Fruit fly (Drosophila melanogaster) whole organism, embryonic: Measurements from ENCODE around the gene Ssl2.

ENCODE experiments used
- Antp ChIP-seq: fragments of 200-800 bp; sonication (Bioruptor generic); optimal IDR thresholded peaks from 3 replicates; lab custom pipeline; 2016; ENCODE audit warnings: missing biosample characterization, missing genetic modification characterization
- Atf6 ChIP-seq: fragments of 200-800 bp; sonication (Bioruptor generic); IDR thresholded peaks from 2 replicates; pipeline ENCODE4 v1.3.6; 2022; ENCODE audit warnings: missing biosample characterization, missing genetic modification characterization
- B-H1 ChIP-seq: fragments of 200-800 bp; sonication (Bioruptor generic); IDR thresholded peaks from 3 replicates; pipeline ENCODE4 v1.3.6; 2022; ENCODE audit warnings: missing biosample characterization, missing genetic modification characterization
- Bgb ChIP-seq: fragments of 200-800 bp; sonication (Bioruptor generic); IDR thresholded peaks from 2 replicates; pipeline ENCODE4 v1.3.6; 2022; ENCODE audit warnings: missing biosample characterization, missing genetic modification characterization; ENCODE audit not compliant: partially characterized antibody
- CG1024 ChIP-seq: fragments of 200-800 bp; sonication (Bioruptor generic); IDR thresholded peaks from 2 replicates; pipeline ENCODE4 v1.3.6; 2022; ENCODE audit warnings: missing biosample characterization, missing genetic modification characterization
- CG10274 ChIP-seq: fragments of 200-800 bp; sonication (Bioruptor generic); optimal IDR thresholded peaks from 3 replicates; lab custom pipeline; 2017; ENCODE audit warnings: missing biosample characterization, mild to moderate bottlenecking, missing genetic modification characterization
- CG11247 ChIP-seq: fragments of 200-800 bp; sonication (Bioruptor generic); IDR thresholded peaks from 2 replicates; pipeline ENCODE4 v1.3.6; 2022; ENCODE audit warnings: missing biosample characterization, missing genetic modification characterization
- CG12155 ChIP-seq: fragments of 200-800 bp; sonication (Bioruptor generic); optimal IDR thresholded peaks from 3 replicates; lab custom pipeline; 2016; ENCODE audit warnings: missing biosample characterization, missing genetic modification characterization
- CG13775 ChIP-seq: fragments of 200-800 bp; sonication (Bioruptor generic); optimal IDR thresholded peaks from 3 replicates; lab custom pipeline; 2017; ENCODE audit warnings: missing biosample characterization, mild to moderate bottlenecking, missing genetic modification characterization
- CG14014 ChIP-seq: fragments of 200-800 bp; sonication (Bioruptor generic); IDR thresholded peaks from 2 replicates; pipeline ENCODE4 v1.3.6; 2022; ENCODE audit warnings: missing biosample characterization, missing genetic modification characterization
- CG14441 ChIP-seq: fragments of 200-800 bp; sonication (Bioruptor generic); IDR thresholded peaks from 2 replicates; pipeline ENCODE4 v1.3.6; 2022; ENCODE audit warnings: missing biosample characterization, missing genetic modification characterization
- CG15269 ChIP-seq: fragments of 200-800 bp; sonication (Bioruptor generic); optimal IDR thresholded peaks from 2 replicates; lab custom pipeline; 2018; ENCODE audit warnings: missing biosample characterization, mild to moderate bottlenecking, missing genetic modification characterization, moderate library complexity
- CG16863 ChIP-seq: fragments of 200-800 bp; sonication (Bioruptor generic); optimal IDR thresholded peaks from 3 replicates; lab custom pipeline; 2016; ENCODE audit warnings: missing biosample characterization, missing genetic modification characterization
- CG17328 ChIP-seq: fragments of 200-800 bp; sonication (Bioruptor generic); IDR thresholded peaks from 2 replicates; pipeline ENCODE4 v1.3.6; 2022; ENCODE audit warnings: missing biosample characterization, missing genetic modification characterization
- CG17361 ChIP-seq: fragments of 200-800 bp; sonication (Bioruptor generic); IDR thresholded peaks from 3 replicates; pipeline ENCODE4 v1.3.6; 2022; ENCODE audit warnings: missing biosample characterization, missing genetic modification characterization
- CG17385 ChIP-seq: fragments of 200-800 bp; sonication (Bioruptor generic); optimal IDR thresholded peaks from 3 replicates; lab custom pipeline; 2018; ENCODE audit warnings: missing biosample characterization, mild to moderate bottlenecking, missing genetic modification characterization
- CG32532 ChIP-seq: fragments of 200-800 bp; sonication (Bioruptor generic); IDR thresholded peaks from 2 replicates; pipeline ENCODE4 v1.3.6; 2022; ENCODE audit warnings: missing biosample characterization, missing genetic modification characterization
- CG4328 ChIP-seq: fragments of 200-800 bp; sonication (Bioruptor generic); optimal IDR thresholded peaks from 3 replicates; lab custom pipeline; 2017; ENCODE audit warnings: missing biosample characterization, missing genetic modification reagents, missing genetic modification characterization
- CG4707 ChIP-seq: fragments of 200-800 bp; sonication (Bioruptor generic); optimal IDR thresholded peaks from 2 replicates; lab custom pipeline; 2018; ENCODE audit warnings: missing biosample characterization, mild to moderate bottlenecking, missing genetic modification characterization, moderate library complexity
- CG5245 ChIP-seq: fragments of 200-800 bp; sonication (Bioruptor generic); optimal IDR thresholded peaks from 3 replicates; lab custom pipeline; 2016; ENCODE audit warnings: missing biosample characterization, missing genetic modification characterization
- CG6689 ChIP-seq: fragments of 200-800 bp; sonication (Bioruptor generic); IDR thresholded peaks from 2 replicates; pipeline ENCODE4 v1.3.6; 2022; ENCODE audit warnings: missing biosample characterization, missing genetic modification characterization
- CoRest ChIP-seq: fragments of 200-800 bp; sonication (Bioruptor generic); optimal IDR thresholded peaks from 3 replicates; lab custom pipeline; 2018; ENCODE audit warnings: missing biosample characterization, mild to moderate bottlenecking, missing genetic modification characterization, moderate library complexity
- Dp ChIP-seq: fragments of 200-800 bp; sonication (Bioruptor generic); optimal IDR thresholded peaks from 2 replicates; lab custom pipeline; 2018; ENCODE audit warnings: missing biosample characterization, mild to moderate bottlenecking, missing genetic modification characterization, moderate library complexity
- HHEX ChIP-seq: fragments of 200-800 bp; sonication (Bioruptor generic); optimal IDR thresholded peaks from 3 replicates; lab custom pipeline; 2017; ENCODE audit warnings: missing biosample characterization, mild to moderate bottlenecking, missing genetic modification characterization, missing genetic modification reagents
- Hmx ChIP-seq: fragments of 200-800 bp; sonication (Bioruptor generic); optimal IDR thresholded peaks from 2 replicates; lab custom pipeline; 2016; ENCODE audit warnings: missing biosample characterization, missing genetic modification characterization
- Jarid2 ChIP-seq: fragments of 200-800 bp; sonication (Bioruptor generic); optimal IDR thresholded peaks from 3 replicates; lab custom pipeline; 2017; ENCODE audit warnings: mild to moderate bottlenecking, missing biosample characterization, missing genetic modification reagents, missing genetic modification characterization
- MTF-1 ChIP-seq: fragments of 200-800 bp; sonication (Bioruptor generic); optimal IDR thresholded peaks from 2 replicates; lab custom pipeline; 2018; ENCODE audit warnings: missing biosample characterization, mild to moderate bottlenecking, missing genetic modification characterization, borderline replicate concordance
- NK7.1 ChIP-seq: fragments of 200-800 bp; sonication (Bioruptor generic); optimal IDR thresholded peaks from 3 replicates; lab custom pipeline; 2016; ENCODE audit warnings: missing biosample characterization, missing genetic modification characterization
- Pdp1 ChIP-seq, 2 experiments: fragments of 200-800 bp; sonication (Bioruptor generic); optimal IDR thresholded peaks; 3 replicates each; lab custom pipeline; 2016; ENCODE audit warnings: missing biosample characterization in 2 of 2, missing genetic modification characterization in 2 of 2, mild to moderate bottlenecking in 1 of 2, moderate library complexity in 1 of 2
- Rfx ChIP-seq: fragments of 200-800 bp; sonication (Bioruptor generic); IDR thresholded peaks from 2 replicates; pipeline ENCODE4 v1.3.6; 2022; ENCODE audit warnings: missing biosample characterization, missing genetic modification characterization
- ac ChIP-seq: fragments of 200-800 bp; sonication (Bioruptor generic); optimal IDR thresholded peaks from 3 replicates; lab custom pipeline; 2017; ENCODE audit warnings: missing biosample characterization, mild to moderate bottlenecking, missing genetic modification characterization
- bcd ChIP-seq: fragments of 200-800 bp; sonication (Bioruptor generic); optimal IDR thresholded peaks from 2 replicates; lab custom pipeline; 2017; ENCODE audit warnings: missing biosample characterization, mild to moderate bottlenecking, missing genetic modification characterization
- bigmax ChIP-seq: fragments of 200-800 bp; sonication (Bioruptor generic); optimal IDR thresholded peaks from 2 replicates; lab custom pipeline; 2018; ENCODE audit warnings: missing biosample characterization, mild to moderate bottlenecking, missing genetic modification characterization
- bsh ChIP-seq, 2 experiments: fragments of 200-800 bp; sonication (Bioruptor generic); optimal IDR thresholded peaks; 2 replicates each; lab custom pipeline; 2017 to 2018; ENCODE audit warnings: mild to moderate bottlenecking in 2 of 2, missing biosample characterization in 2 of 2, missing genetic modification characterization in 2 of 2, moderate library complexity in 1 of 2
- caup ChIP-seq: fragments of 200-800 bp; sonication (Bioruptor generic); optimal IDR thresholded peaks from 3 replicates; lab custom pipeline; 2017; ENCODE audit warnings: missing biosample characterization, mild to moderate bottlenecking, missing genetic modification characterization, moderate library complexity; ENCODE audit not compliant: severe bottlenecking
- chif ChIP-seq, 2 experiments: fragments of 200-800 bp; sonication (Bioruptor generic); optimal IDR thresholded peaks; 3 replicates each; lab custom pipeline; 2016; ENCODE audit warnings: missing biosample characterization in 2 of 2, missing genetic modification characterization in 2 of 2
- corto ChIP-seq: fragments of 200-800 bp; sonication (Bioruptor generic); optimal IDR thresholded peaks from 2 replicates; lab custom pipeline; 2016; ENCODE audit warnings: missing biosample characterization, mild to moderate bottlenecking, missing genetic modification characterization, moderate library complexity
- dysf ChIP-seq: fragments of 200-800 bp; sonication (Bioruptor generic); IDR thresholded peaks from 3 replicates; pipeline ENCODE4 v1.3.6; 2022; ENCODE audit warnings: missing biosample characterization, missing genetic modification characterization
- ems ChIP-seq: fragments of 200-800 bp; sonication (Bioruptor generic); optimal IDR thresholded peaks from 3 replicates; lab custom pipeline; 2016; ENCODE audit warnings: missing biosample characterization, missing genetic modification characterization
- eve ChIP-seq, 2 experiments: fragments of >200 bp; optimal IDR thresholded peaks; 2 replicates each; lab custom pipeline; 2017; ENCODE audit warnings: missing biosample characterization in 2 of 2, missing genetic modification characterization in 2 of 2
- exex ChIP-seq: fragments of 200-800 bp; sonication (Bioruptor generic); optimal IDR thresholded peaks from 4 replicates; lab custom pipeline; 2018; ENCODE audit warnings: missing biosample characterization, mild to moderate bottlenecking, missing genetic modification characterization, moderate library complexity
- fd102C ChIP-seq: fragments of 200-800 bp; sonication (Bioruptor generic); optimal IDR thresholded peaks from 2 replicates; lab custom pipeline; 2018; ENCODE audit warnings: missing biosample characterization, mild to moderate bottlenecking, missing genetic modification characterization, moderate library complexity
- jumu ChIP-seq: fragments of 200-800 bp; sonication (Bioruptor generic); optimal IDR thresholded peaks from 3 replicates; lab custom pipeline; 2016; ENCODE audit warnings: missing biosample characterization, missing genetic modification characterization
- oc ChIP-seq: fragments of 200-800 bp; sonication (Bioruptor generic); optimal IDR thresholded peaks from 2 replicates; lab custom pipeline; 2018; ENCODE audit warnings: missing biosample characterization, mild to moderate bottlenecking, missing genetic modification characterization, moderate library complexity
- odd ChIP-seq: fragments of 200-800 bp; sonication (Bioruptor generic); optimal IDR thresholded peaks from 2 replicates; lab custom pipeline; 2017; ENCODE audit warnings: missing biosample characterization, mild to moderate bottlenecking, missing genetic modification characterization
- sug ChIP-seq: fragments of 200-800 bp; optimal IDR thresholded peaks from 2 replicates; lab custom pipeline; 2019; ENCODE audit warnings: missing biosample characterization, mild to moderate bottlenecking, missing genetic modification characterization, moderate library complexity
- tap ChIP-seq: fragments of 200-800 bp; optimal IDR thresholded peaks from 3 replicates; lab custom pipeline; 2019; ENCODE audit warnings: missing biosample characterization, mild to moderate bottlenecking, missing genetic modification characterization, moderate library complexity
- tin ChIP-seq: fragments of 200-800 bp; sonication (Bioruptor generic); optimal IDR thresholded peaks from 3 replicates; lab custom pipeline; 2016; ENCODE audit warnings: missing biosample characterization, missing genetic modification characterization
- zfh2 ChIP-seq: fragments of 200-800 bp; sonication (Bioruptor generic); optimal IDR thresholded peaks from 2 replicates; lab custom pipeline; 2016; ENCODE audit warnings: missing biosample characterization, missing genetic modification characterization

Gene Ssl2

dm6 chr3R:29063207-29063920, 30.9 kb upstream of the Ssl2 start (continued):
- TF ChIP-seq eve (GFP tag; optimal IDR thresholded peaks at IDR 0.05; lab: Kevin White, UChicago) = no peak
- peak; percentile 56 for TF ChIP-seq caup
- peak; percentile 70 for TF ChIP-seq CG4328 (GFP tag; lab: Kevin White, UChicago)
- peak; percentile 83 for TF ChIP-seq CG13775 (GFP tag; lab: Kevin White, UChicago)
- no peak for TF ChIP-seq corto (GFP tag; lab: Kevin White, UChicago)
- peak; percentile 21 for TF ChIP-seq CG10274 (GFP tag; lab: Kevin White, UChicago)
- no peak for TF ChIP-seq B-H1 (GFP tag; lab: Robert Waterston, UW)
- TF ChIP-seq MTF-1 (GFP tag; lab: Kevin White, UChicago) = no peak
- TF ChIP-seq Hmx (GFP tag; lab: Kevin White, UChicago) = no peak
- no peak for TF ChIP-seq bigmax (GFP tag; lab: Kevin White, UChicago)
- no peak for TF ChIP-seq CG17361 (GFP tag; lab: Robert Waterston, UW)
- TF ChIP-seq jumu (GFP tag; lab: Kevin White, UChicago) = peak; percentile 2
- no peak for TF ChIP-seq Jarid2 (GFP tag; lab: Kevin White, UChicago)
- no peak for TF ChIP-seq CG4707 (GFP tag; lab: Kevin White, UChicago)
- TF ChIP-seq CG17328 (GFP tag; lab: Robert Waterston, UW) = no peak
- no peak for TF ChIP-seq Rfx (GFP tag; lab: Robert Waterston, UW)
- TF ChIP-seq tap (tag; lab: Kevin White, UChicago) = peak; percentile 65
- TF ChIP-seq CG5245 (GFP tag; lab: Kevin White, UChicago) = no peak
- TF ChIP-seq dysf (GFP tag; lab: Robert Waterston, UW) = no peak
- TF ChIP-seq CG14441 = no peak
- TF ChIP-seq sug (tag; lab: Kevin White, UChicago) = peak; percentile 70
- TF ChIP-seq Dp (GFP tag; lab: Kevin White, UChicago) = peak; percentile 18
- TF ChIP-seq CG6689 (GFP tag; lab: Robert Waterston, UW) = no peak
- TF ChIP-seq NK7.1 (GFP tag; lab: Kevin White, UChicago) = peak; percentile 22
- TF ChIP-seq chif (GFP tag; optimal IDR thresholded peaks at IDR 0.05; lab: Kevin White, UChicago) = peak; percentile 46 to 47
- TF ChIP-seq CG12155 (GFP tag; lab: Kevin White, UChicago) = peak; percentile 59
- TF ChIP-seq CG15269 = peak; percentile 87
- no peak for TF ChIP-seq CG32532
- TF ChIP-seq bcd (GFP tag; lab: Kevin White, UChicago) = peak; percentile 70
- TF ChIP-seq odd = peak; percentile 64
- no peak for TF ChIP-seq CG14014 (GFP tag; lab: Robert Waterston, UW)
- TF ChIP-seq CG16863 = peak; percentile 56
- TF ChIP-seq Pdp1 (GFP tag; optimal IDR thresholded peaks at IDR 0.05; lab: Kevin White, UChicago) = peak; percentile 6 to 55
- TF ChIP-seq ac (GFP tag; lab: Kevin White, UChicago) = no peak
- no peak for TF ChIP-seq CG11247
- TF ChIP-seq Atf6 (GFP tag; lab: Robert Waterston, UW) = no peak
- peak; percentile 30 for TF ChIP-seq zfh2
- TF ChIP-seq CoRest (tag; lab: Kevin White, UChicago) = peak; percentile 88
- peak; percentile 74 for TF ChIP-seq CG17385 (GFP tag; lab: Kevin White, UChicago)
- TF ChIP-seq HHEX = peak; percentile 57
- peak; percentile 13 for TF ChIP-seq oc (tag; lab: Kevin White, UChicago)
- peak; percentile 50 for TF ChIP-seq tin (GFP tag; lab: Kevin White, UChicago)
- no peak for TF ChIP-seq fd102C (GFP tag; lab: Kevin White, UChicago)
- peak; percentile 17 for TF ChIP-seq Antp
- TF ChIP-seq Bgb (GFP tag; lab: Robert Waterston, UW) = no peak
- peak; percentile 13 for TF ChIP-seq exex (tag; lab: Kevin White, UChicago)
- peak; percentile 4 for TF ChIP-seq ems
- TF ChIP-seq bsh (GFP tag; optimal IDR thresholded peaks at IDR 0.05; lab: Kevin White, UChicago) = peak in 1 of 2 experiments; percentile 73
- no peak for TF ChIP-seq CG1024
